Fruit fly (Drosophila melanogaster) whole organism, embryonic: Measurements from ENCODE around the gene CG13070.

ENCODE experiments used
- Antp ChIP-seq: fragments of 200-800 bp; sonication (Bioruptor generic); optimal IDR thresholded peaks from 3 replicates; lab custom pipeline; 2016; ENCODE audit warnings: missing biosample characterization, missing genetic modification characterization
- CG12236 ChIP-seq: fragments of 200-800 bp; sonication (Bioruptor generic); optimal IDR thresholded peaks from 2 replicates; lab custom pipeline; 2016; ENCODE audit warnings: missing biosample characterization, missing genetic modification characterization
- CG12744 ChIP-seq: fragments of 200-800 bp; sonication (Bioruptor generic); optimal IDR thresholded peaks from 2 replicates; lab custom pipeline; 2016; ENCODE audit warnings: missing biosample characterization, missing genetic modification characterization
- CG14050 ChIP-seq: fragments of 200-800 bp; sonication (Bioruptor generic); IDR thresholded peaks from 3 replicates; pipeline ENCODE4 v1.3.6; 2022; ENCODE audit warnings: missing biosample characterization, missing genetic modification characterization
- CG1602 ChIP-seq: fragments of 200-800 bp; sonication (Bioruptor generic); optimal IDR thresholded peaks from 3 replicates; lab custom pipeline; 2016; ENCODE audit warnings: missing biosample characterization, missing genetic modification characterization
- CG1647 ChIP-seq: fragments of 200-800 bp; sonication (Bioruptor generic); optimal IDR thresholded peaks from 3 replicates; lab custom pipeline; 2016; ENCODE audit warnings: missing biosample characterization, missing genetic modification characterization
- CG17829 ChIP-seq: fragments of 200-800 bp; optimal IDR thresholded peaks from 2 replicates; lab custom pipeline; 2019; ENCODE audit warnings: missing biosample characterization, mild to moderate bottlenecking, missing genetic modification characterization, moderate library complexity
- CG2875 ChIP-seq: fragments of 200-800 bp; sonication (Bioruptor generic); optimal IDR thresholded peaks from 2 replicates; lab custom pipeline; 2017; ENCODE audit warnings: missing biosample characterization, mild to moderate bottlenecking, missing genetic modification characterization, missing genetic modification reagents
- CG30020 ChIP-seq: fragments of 200-800 bp; optimal IDR thresholded peaks from 2 replicates; lab custom pipeline; 2019; ENCODE audit warnings: missing biosample characterization, mild to moderate bottlenecking, missing genetic modification characterization, moderate library complexity
- CG3065 ChIP-seq: fragments of 200-800 bp; sonication (Bioruptor generic); optimal IDR thresholded peaks from 2 replicates; lab custom pipeline; 2016; ENCODE audit warnings: missing biosample characterization, missing genetic modification characterization
- CG3407 ChIP-seq: fragments of 200-800 bp; sonication (Bioruptor generic); optimal IDR thresholded peaks from 2 replicates; lab custom pipeline; 2018; ENCODE audit warnings: missing biosample characterization, mild to moderate bottlenecking, missing genetic modification characterization
- CG5953 ChIP-seq: fragments of 200-800 bp; sonication (Bioruptor generic); IDR thresholded peaks from 2 replicates; pipeline ENCODE4 v1.3.6; 2022; ENCODE audit warnings: missing biosample characterization, missing genetic modification characterization
- CG7556 ChIP-seq: fragments of 200-800 bp; sonication (Bioruptor generic); optimal IDR thresholded peaks from 2 replicates; lab custom pipeline; 2017; ENCODE audit warnings: missing biosample characterization, mild to moderate bottlenecking, missing genetic modification characterization
- Dfd ChIP-seq, 2 experiments: fragments of >200 bp; optimal IDR thresholded peaks; 2 replicates each; lab custom pipeline; 2017; ENCODE audit warnings: missing biosample characterization in 2 of 2, missing genetic modification characterization in 2 of 2
- Dll ChIP-seq: fragments of 200-800 bp; sonication (Bioruptor generic); IDR thresholded peaks from 4 replicates; pipeline ENCODE4 v1.3.6; 2022; ENCODE audit warnings: missing biosample characterization, missing genetic modification characterization; ENCODE audit not compliant: partially characterized antibody
- Doc3 ChIP-seq: fragments of 200-800 bp; sonication (Bioruptor generic); IDR thresholded peaks from 3 replicates; pipeline ENCODE4 v1.3.6; 2022; ENCODE audit warnings: missing biosample characterization, missing genetic modification characterization; ENCODE audit not compliant: partially characterized antibody
- Drgx ChIP-seq: fragments of 200-800 bp; sonication (Bioruptor generic); IDR thresholded peaks from 2 replicates; pipeline ENCODE4 v1.3.6; 2022; ENCODE audit warnings: missing biosample characterization, missing genetic modification characterization
- E2f2 ChIP-seq: fragments of 200-800 bp; sonication (Bioruptor generic); IDR thresholded peaks from 2 replicates; pipeline ENCODE4 v1.3.6; 2022; ENCODE audit warnings: missing biosample characterization, missing genetic modification characterization
- Ets65A ChIP-seq: fragments of 200-800 bp; sonication (Bioruptor generic); peaks from one replicate; lab custom pipeline; 2016; ENCODE audit warnings: missing biosample characterization, missing genetic modification characterization
- GATAe ChIP-seq: fragments of 200-800 bp; sonication (Bioruptor generic); conservative IDR thresholded peaks from 2 replicates; pipeline ENCODE4 v1.3.6; 2022; ENCODE audit warnings: missing biosample characterization, missing genetic modification characterization
- Hr78 ChIP-seq, 2 experiments: fragments of 200-800 bp in 1 of 2; fragments of >200 bp in 1 of 2; sonication (Bioruptor generic) in 1 of 2; optimal IDR thresholded peaks; 2 replicates each; lab custom pipeline; 2017 to 2019; ENCODE audit warnings: missing biosample characterization in 2 of 2, missing genetic modification characterization in 2 of 2, mild to moderate bottlenecking in 1 of 2, moderate library complexity in 1 of 2
- MBD-R2 ChIP-seq: fragments of 200-800 bp; sonication (Bioruptor generic); IDR thresholded peaks from 2 replicates; pipeline ENCODE4 v1.3.6; 2022; ENCODE audit warnings: missing biosample characterization, missing genetic modification characterization
- MTF-1 ChIP-seq: fragments of 200-800 bp; sonication (Bioruptor generic); optimal IDR thresholded peaks from 2 replicates; lab custom pipeline; 2018; ENCODE audit warnings: missing biosample characterization, mild to moderate bottlenecking, missing genetic modification characterization, borderline replicate concordance
- Max ChIP-seq: fragments of 200-800 bp; sonication (Bioruptor generic); optimal IDR thresholded peaks from 2 replicates; lab custom pipeline; 2016; ENCODE audit warnings: missing biosample characterization, mild to moderate bottlenecking, missing genetic modification characterization
- Ptx1 ChIP-seq: fragments of 200-800 bp; sonication (Bioruptor generic); IDR thresholded peaks from 2 replicates; pipeline ENCODE4 v1.3.6; 2022; ENCODE audit warnings: missing biosample characterization, missing genetic modification characterization
- Scr ChIP-seq: fragments of 200-800 bp; sonication (Bioruptor generic); IDR thresholded peaks from 2 replicates; pipeline ENCODE4 v1.3.6; 2022; ENCODE audit warnings: missing biosample characterization, missing genetic modification characterization; ENCODE audit not compliant: partially characterized antibody
- Stat92E ChIP-seq, 3 experiments: fragments of >200 bp in 2 of 3; fragments of 200-800 bp in 1 of 3; sonication (Bioruptor generic) in 1 of 3; optimal IDR thresholded peaks; 2 replicates each; lab custom pipeline; 2017 to 2019; ENCODE audit warnings: missing biosample characterization in 3 of 3, missing genetic modification characterization in 3 of 3, mild to moderate bottlenecking in 1 of 3, moderate library complexity in 1 of 3
- Trl ChIP-seq, 3 experiments: fragments of >200 bp in 2 of 3; fragments of 200-800 bp in 1 of 3; sonication (Bioruptor generic) in 1 of 3; optimal IDR thresholded peaks; 2 replicates in 1 of 3; 3 replicates in 2 of 3; lab custom pipeline; 2016 to 2017; ENCODE audit warnings: missing biosample characterization in 1 of 3, missing genetic modification characterization in 1 of 3
- abd-A ChIP-seq: fragments of 200-800 bp; sonication (Bioruptor generic); optimal IDR thresholded peaks from 3 replicates; lab custom pipeline; 2019; ENCODE audit warnings: missing biosample characterization, mild to moderate bottlenecking, missing genetic modification characterization, moderate library complexity
- aop ChIP-seq: fragments of 200-800 bp; sonication (Bioruptor generic); IDR thresholded peaks from 2 replicates; pipeline ENCODE4 v1.3.6; 2022; ENCODE audit warnings: missing biosample characterization, missing genetic modification characterization
- ap ChIP-seq: fragments of 200-800 bp; sonication (Bioruptor generic); IDR thresholded peaks from 2 replicates; pipeline ENCODE4 v1.3.6; 2022; ENCODE audit warnings: missing biosample characterization, missing genetic modification characterization
- bsh ChIP-seq, 2 experiments: fragments of 200-800 bp; sonication (Bioruptor generic); optimal IDR thresholded peaks; 2 replicates each; lab custom pipeline; 2017 to 2018; ENCODE audit warnings: mild to moderate bottlenecking in 2 of 2, missing biosample characterization in 2 of 2, missing genetic modification characterization in 2 of 2, moderate library complexity in 1 of 2
- gt ChIP-seq: fragments of 200-800 bp; sonication (Bioruptor generic); IDR thresholded peaks from 2 replicates; pipeline ENCODE4 v1.3.6; 2022; ENCODE audit warnings: missing biosample characterization, missing genetic modification characterization
- lbe ChIP-seq: fragments of 200-800 bp; sonication (Bioruptor generic); optimal IDR thresholded peaks from 2 replicates; lab custom pipeline; 2016; ENCODE audit warnings: missing biosample characterization, mild to moderate bottlenecking, missing genetic modification characterization
- sens ChIP-seq: fragments of 200-800 bp; sonication (Bioruptor generic); peaks from one replicate; lab custom pipeline; 2016; ENCODE audit warnings: missing biosample characterization, missing genetic modification characterization
- tap ChIP-seq: fragments of 200-800 bp; optimal IDR thresholded peaks from 3 replicates; lab custom pipeline; 2019; ENCODE audit warnings: missing biosample characterization, mild to moderate bottlenecking, missing genetic modification characterization, moderate library complexity
- yki ChIP-seq: fragments of >200 bp; optimal IDR thresholded peaks from 3 replicates; lab custom pipeline; 2018

Gene CG13070

DNA sequence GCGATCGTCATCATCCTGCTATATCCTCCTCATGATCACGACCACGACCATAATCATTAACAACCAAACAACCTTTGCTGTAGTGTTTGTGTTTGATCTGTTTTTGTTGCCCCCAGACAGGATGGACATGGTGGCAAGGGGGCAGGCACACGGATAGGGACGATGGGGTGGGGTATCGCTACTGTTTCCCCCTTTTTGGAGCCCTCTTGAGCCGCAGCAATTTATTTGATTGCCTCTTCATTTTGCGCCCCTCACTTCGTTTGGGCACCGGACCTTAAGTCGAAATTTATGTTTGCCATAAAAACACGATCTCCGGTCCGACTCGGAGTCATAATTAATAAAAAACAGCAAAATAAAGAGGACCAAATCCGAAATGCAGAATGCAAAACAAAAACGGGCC, 47.3 kb upstream of the CG13070 start:
- TF ChIP-seq lbe (GFP tag; lab: Kevin White, UChicago) (peak; percentile 37), CG12744 (GFP tag; lab: Kevin White, UChicago) (no peak)
- TF ChIP-seq, all 482 proteins: peak for 1

DNA sequence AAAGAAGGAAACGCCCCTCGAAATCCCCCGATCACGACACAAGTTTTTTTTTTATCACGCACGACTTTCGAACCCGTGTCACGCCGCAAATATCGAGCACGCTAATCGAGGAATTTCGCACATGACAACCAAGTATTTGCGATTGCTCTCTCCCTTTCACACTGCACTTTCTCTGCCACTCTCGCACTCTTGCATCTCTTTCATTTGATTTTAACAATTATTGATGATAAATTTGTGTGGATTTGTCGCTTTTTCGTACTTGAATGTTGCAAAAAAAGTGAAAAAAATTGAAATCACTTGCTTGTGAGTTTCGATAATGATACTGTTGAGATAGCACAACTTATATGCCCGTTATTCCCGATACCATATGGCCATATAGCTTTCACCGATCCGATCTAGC, 45.9 kb upstream of the CG13070 start, which contains the start of gene CG13073:
TSS of gene CG13073 (minus strand) at position 101 of the 400 bp plus-strand sequence.
- TF ChIP-seq MBD-R2 (GFP tag; lab: Robert Waterston, UW) (no peak), GATAe (no peak), Dll (GFP tag; lab: Robert Waterston, UW) (0 out of 4 replicates have a peak, but pooled peaks have one; percentile 39), CG12236 (GFP tag; lab: Kevin White, UChicago) (no peak), CG3407 (no peak), Dfd (GFP tag; optimal IDR thresholded peaks at IDR 0.05; lab: Kevin White, UChicago) (no peak), E2f2 (GFP tag; lab: Robert Waterston, UW) (no peak), Max (GFP tag; lab: Kevin White, UChicago) (no peak), Doc3 (0 out of 3 replicates have a peak, but pooled peaks have one; percentile 37)

DNA sequence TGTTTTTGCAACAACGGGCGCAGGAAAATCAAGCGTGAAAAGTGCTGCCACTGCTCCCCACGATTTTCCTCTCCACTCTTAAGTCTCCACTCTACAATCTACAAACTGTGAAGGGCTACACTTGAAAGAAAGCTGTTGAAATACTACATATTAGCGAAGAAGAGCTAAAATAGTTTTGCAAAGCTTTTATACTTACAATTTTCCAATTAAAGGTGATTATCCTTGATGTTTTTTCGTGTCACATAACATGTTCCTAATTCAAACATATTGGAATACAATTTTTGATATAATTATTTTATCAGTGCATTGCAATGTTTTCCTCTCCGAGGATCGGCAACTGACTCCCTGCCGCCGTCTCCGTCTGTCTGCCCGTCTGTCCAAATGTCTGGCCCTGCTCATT, 45.2 kb upstream of the CG13070 start:
- TF ChIP-seq Ptx1 (GFP tag; lab: Robert Waterston, UW), result 0 out of 2 replicates have a peak, but pooled peaks have one; percentile 15
- TF ChIP-seq CG14050 (GFP tag; lab: Robert Waterston, UW), result no peak
- no peak for TF ChIP-seq Trl (optimal IDR thresholded peaks at IDR 0.05; lab: Kevin White, UChicago)
- TF ChIP-seq Trl (GFP tag; optimal IDR thresholded peaks at IDR 0.05; lab: Kevin White, UChicago), result no peak
- no peak for TF ChIP-seq Scr (GFP tag; lab: Robert Waterston, UW)
- no peak for TF ChIP-seq CG5953 (GFP tag; lab: Robert Waterston, UW)
- no peak for TF ChIP-seq CG30020
- TF ChIP-seq aop (GFP tag; lab: Robert Waterston, UW), result no peak
- TF ChIP-seq sens (GFP tag; lab: Kevin White, UChicago), result peak; percentile 64
- TF ChIP-seq MTF-1 (GFP tag; lab: Kevin White, UChicago), result no peak
- no peak for TF ChIP-seq CG7556 (GFP tag; lab: Kevin White, UChicago)
- no peak for TF ChIP-seq CG17829 (tag; lab: Kevin White, UChicago)
- TF ChIP-seq CG2875 (GFP tag; lab: Kevin White, UChicago), result no peak
- TF ChIP-seq tap (tag; lab: Kevin White, UChicago), result no peak
- TF ChIP-seq Ets65A, result no peak
- TF ChIP-seq Stat92E (GFP tag; optimal IDR thresholded peaks at IDR 0.05; lab: Kevin White, UChicago), result no peak
- no peak for TF ChIP-seq Antp (GFP tag; lab: Kevin White, UChicago)
- peak; percentile 82 for TF ChIP-seq Drgx
- no peak for TF ChIP-seq gt (GFP tag; lab: Robert Waterston, UW)
- TF ChIP-seq CG1647 (GFP tag; lab: Kevin White, UChicago), result no peak
- peak in 1 of 2 experiments; percentile 48 for TF ChIP-seq bsh (GFP tag; optimal IDR thresholded peaks at IDR 0.05; lab: Kevin White, UChicago)
- no peak for TF ChIP-seq yki (lab: Kevin White, UChicago)
- no peak for TF ChIP-seq Hr78 (GFP tag; optimal IDR thresholded peaks at IDR 0.05; lab: Kevin White, UChicago)
- TF ChIP-seq, all 482 proteins: peak for 4

DNA sequence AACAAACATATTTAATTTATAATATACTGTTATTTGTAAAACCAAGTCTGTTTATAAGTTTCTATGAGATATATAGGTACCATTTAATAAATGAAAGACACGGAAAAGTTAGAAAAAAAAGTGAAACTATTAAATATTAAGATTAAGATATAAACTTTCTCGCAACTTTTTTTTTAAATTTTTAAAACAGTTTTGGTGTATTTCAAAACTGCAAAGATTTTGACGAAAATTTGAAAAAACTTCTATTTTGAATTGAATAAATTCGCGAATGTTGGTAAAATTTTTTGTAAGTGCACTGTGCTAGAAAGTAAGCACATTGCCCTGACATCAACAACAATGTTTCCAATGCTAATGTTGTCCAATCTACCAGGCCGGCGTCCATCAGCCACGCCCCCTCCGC, 41.9 kb upstream of the CG13070 start:
- TF ChIP-seq CG3065 (GFP tag; lab: Kevin White, UChicago) (no peak), abd-A (tag; lab: Kevin White, UChicago) (no peak), CG1602 (GFP tag; lab: Kevin White, UChicago) (no peak), ap (GFP tag; lab: Robert Waterston, UW) (no peak)
